Fruit fly (Drosophila melanogaster) whole organism, embryonic: Measurements from ENCODE around the gene Polr1C.

ENCODE experiments used
- Asciz ChIP-seq: fragments of 200-800 bp; sonication (Bioruptor generic); optimal IDR thresholded peaks from 2 replicates; lab custom pipeline; 2017; ENCODE audit warnings: missing biosample characterization, mild to moderate bottlenecking, missing genetic modification characterization, missing genetic modification reagents
- Bgb ChIP-seq: fragments of 200-800 bp; sonication (Bioruptor generic); IDR thresholded peaks from 2 replicates; pipeline ENCODE4 v1.3.6; 2022; ENCODE audit warnings: missing biosample characterization, missing genetic modification characterization; ENCODE audit not compliant: partially characterized antibody
- CG10431 ChIP-seq: fragments of 200-800 bp; sonication (Bioruptor generic); optimal IDR thresholded peaks from 3 replicates; lab custom pipeline; 2018; ENCODE audit warnings: missing biosample characterization, mild to moderate bottlenecking, missing genetic modification characterization
- CG10979 ChIP-seq: fragments of 200-800 bp; sonication (Bioruptor generic); optimal IDR thresholded peaks from 2 replicates; lab custom pipeline; 2018; ENCODE audit warnings: missing biosample characterization, mild to moderate bottlenecking, missing genetic modification characterization, moderate library complexity
- CG11696 ChIP-seq: fragments of 200-800 bp; sonication (Bioruptor generic); IDR thresholded peaks from 2 replicates; pipeline ENCODE4 v1.3.6; 2022; ENCODE audit warnings: missing biosample characterization, missing genetic modification characterization
- CG11723 ChIP-seq: fragments of 200-800 bp; sonication (Bioruptor generic); optimal IDR thresholded peaks from 2 replicates; lab custom pipeline; 2017; ENCODE audit warnings: missing biosample characterization, mild to moderate bottlenecking, missing genetic modification characterization
- CG18476 ChIP-seq: fragments of 200-800 bp; sonication (Bioruptor generic); optimal IDR thresholded peaks from 2 replicates; lab custom pipeline; 2016; ENCODE audit warnings: missing biosample characterization, mild to moderate bottlenecking, missing genetic modification characterization
- CG2712 ChIP-seq: fragments of 200-800 bp; optimal IDR thresholded peaks from 3 replicates; lab custom pipeline; 2019; ENCODE audit warnings: missing biosample characterization, mild to moderate bottlenecking, missing genetic modification characterization, moderate library complexity
- CG31365 ChIP-seq: fragments of 200-800 bp; sonication (Bioruptor generic); optimal IDR thresholded peaks from 2 replicates; lab custom pipeline; 2018; ENCODE audit warnings: missing biosample characterization, mild to moderate bottlenecking, missing genetic modification characterization
- CG32532 ChIP-seq: fragments of 200-800 bp; sonication (Bioruptor generic); IDR thresholded peaks from 2 replicates; pipeline ENCODE4 v1.3.6; 2022; ENCODE audit warnings: missing biosample characterization, missing genetic modification characterization
- CG34224 ChIP-seq: fragments of 200-800 bp; sonication (Bioruptor generic); IDR thresholded peaks from 3 replicates; pipeline ENCODE4 v1.3.6; 2022; ENCODE audit warnings: missing biosample characterization, missing genetic modification characterization; ENCODE audit not compliant: partially characterized antibody
- CG7357 ChIP-seq: fragments of 200-800 bp; sonication (Bioruptor generic); IDR thresholded peaks from 3 replicates; pipeline ENCODE4 v1.3.6; 2022; ENCODE audit warnings: missing biosample characterization, missing genetic modification characterization
- CG7372 ChIP-seq: fragments of 200-800 bp; sonication (Bioruptor generic); IDR thresholded peaks from 2 replicates; pipeline ENCODE4 v1.3.6; 2022; ENCODE audit warnings: missing biosample characterization, missing genetic modification characterization
- CG7928 ChIP-seq: fragments of 200-800 bp; sonication (Bioruptor generic); optimal IDR thresholded peaks from 2 replicates; lab custom pipeline; 2017; ENCODE audit warnings: missing biosample characterization, mild to moderate bottlenecking, missing genetic modification characterization
- CG8290 ChIP-seq, 3 experiments: fragments of 200-800 bp; sonication (Bioruptor generic); optimal IDR thresholded peaks; 2 replicates each; lab custom pipeline; 2016 to 2019; ENCODE audit warnings: missing biosample characterization in 3 of 3, missing genetic modification characterization in 3 of 3, mild to moderate bottlenecking in 2 of 3, moderate library complexity in 1 of 3
- CG8944 ChIP-seq: fragments of 200-800 bp; sonication (Bioruptor generic); optimal IDR thresholded peaks from 3 replicates; lab custom pipeline; 2016; ENCODE audit warnings: missing biosample characterization, missing genetic modification characterization
- CHES-1-like ChIP-seq: fragments of 200-800 bp; sonication (Bioruptor generic); optimal IDR thresholded peaks from 2 replicates; lab custom pipeline; 2016; ENCODE audit warnings: missing biosample characterization, missing genetic modification characterization
- D19A ChIP-seq: fragments of 200-800 bp; optimal IDR thresholded peaks from 3 replicates; lab custom pipeline; 2019; ENCODE audit warnings: missing biosample characterization, mild to moderate bottlenecking, missing genetic modification characterization, moderate library complexity
- Fer1 ChIP-seq: fragments of 200-800 bp; sonication (Bioruptor generic); optimal IDR thresholded peaks from 2 replicates; lab custom pipeline; 2017; ENCODE audit warnings: missing biosample characterization, mild to moderate bottlenecking, missing genetic modification characterization
- HmgZ ChIP-seq: fragments of 200-800 bp; sonication (Bioruptor generic); optimal IDR thresholded peaks from 2 replicates; lab custom pipeline; 2018; ENCODE audit warnings: missing biosample characterization, mild to moderate bottlenecking, missing genetic modification characterization
- Kr ChIP-seq: fragments of 200-800 bp; sonication (Bioruptor generic); optimal IDR thresholded peaks from 2 replicates; lab custom pipeline; 2017; ENCODE audit warnings: missing biosample characterization, mild to moderate bottlenecking, missing genetic modification characterization
- Max ChIP-seq: fragments of 200-800 bp; sonication (Bioruptor generic); optimal IDR thresholded peaks from 2 replicates; lab custom pipeline; 2016; ENCODE audit warnings: missing biosample characterization, mild to moderate bottlenecking, missing genetic modification characterization
- Myb ChIP-seq: fragments of 200-800 bp; sonication (Bioruptor generic); optimal IDR thresholded peaks from 2 replicates; lab custom pipeline; 2016; ENCODE audit warnings: missing biosample characterization, missing genetic modification characterization
- Rfx ChIP-seq: fragments of 200-800 bp; sonication (Bioruptor generic); IDR thresholded peaks from 2 replicates; pipeline ENCODE4 v1.3.6; 2022; ENCODE audit warnings: missing biosample characterization, missing genetic modification characterization
- TFAM ChIP-seq: fragments of 200-800 bp; sonication (Bioruptor generic); optimal IDR thresholded peaks from 2 replicates; lab custom pipeline; 2017; ENCODE audit warnings: missing biosample characterization, missing genetic modification characterization, inconsistent platforms
- al ChIP-seq: fragments of 200-800 bp; sonication (Bioruptor generic); IDR thresholded peaks from 2 replicates; pipeline ENCODE4 v1.3.6; 2022; ENCODE audit warnings: missing biosample characterization, missing genetic modification characterization
- ase ChIP-seq: fragments of 200-800 bp; sonication (Bioruptor generic); IDR thresholded peaks from 3 replicates; pipeline ENCODE4 v1.3.6; 2022; ENCODE audit warnings: missing biosample characterization, missing genetic modification characterization
- cato ChIP-seq: fragments of 200-800 bp; sonication (Bioruptor generic); optimal IDR thresholded peaks from 2 replicates; lab custom pipeline; 2016; ENCODE audit warnings: missing biosample characterization, missing genetic modification characterization, borderline replicate concordance
- en ChIP-seq: fragments of 200-800 bp; sonication (Bioruptor generic); optimal IDR thresholded peaks from 2 replicates; lab custom pipeline; 2016; ENCODE audit warnings: missing biosample characterization, missing genetic modification characterization
- esg ChIP-seq: fragments of 200-800 bp; sonication (Bioruptor generic); conservative IDR thresholded peaks from 2 replicates; pipeline ENCODE4 v1.3.6; 2022; ENCODE audit warnings: missing biosample characterization, missing genetic modification characterization
- exex ChIP-seq: fragments of 200-800 bp; sonication (Bioruptor generic); optimal IDR thresholded peaks from 4 replicates; lab custom pipeline; 2018; ENCODE audit warnings: missing biosample characterization, mild to moderate bottlenecking, missing genetic modification characterization, moderate library complexity
- grn ChIP-seq: fragments of 200-800 bp; sonication (Bioruptor generic); optimal IDR thresholded peaks from 3 replicates; lab custom pipeline; 2017; ENCODE audit warnings: missing biosample characterization, missing genetic modification characterization
- ham ChIP-seq: fragments of 200-800 bp; sonication (Bioruptor generic); IDR thresholded peaks from 2 replicates; pipeline ENCODE4 v1.3.6; 2022; ENCODE audit warnings: missing biosample characterization, missing genetic modification characterization
- lov ChIP-seq, 2 experiments: fragments of 200-800 bp in 1 of 2; fragments of >200 bp in 1 of 2; sonication (Bioruptor generic) in 1 of 2; IDR thresholded peaks in 1 of 2; optimal IDR thresholded peaks in 1 of 2; 2 replicates in 1 of 2; 3 replicates in 1 of 2; pipeline versions ENCODE4 v1.3.6 to Lab custom; 2017 to 2022; ENCODE audit warnings: missing biosample characterization in 1 of 2, missing genetic modification characterization in 1 of 2
- nerfin-2 ChIP-seq: fragments of 200-800 bp; sonication (Bioruptor generic); IDR thresholded peaks from 2 replicates; pipeline ENCODE4 v1.3.6; 2022; ENCODE audit warnings: missing biosample characterization, missing genetic modification characterization; ENCODE audit not compliant: partially characterized antibody
- pan ChIP-seq, 4 experiments: fragments of >200 bp in 3 of 4; fragments of 200-800 bp in 1 of 4; sonication (Bioruptor generic) in 1 of 4; optimal IDR thresholded peaks in 3 of 4; IDR thresholded peaks in 1 of 4; 2 replicates each; pipeline versions ENCODE4 v1.3.6 to Lab custom; 2017 to 2022; ENCODE audit warnings: missing biosample characterization in 2 of 4, missing genetic modification characterization in 2 of 4, mixed read lengths in 1 of 4
- psq ChIP-seq: fragments of 200-800 bp; sonication (Bioruptor generic); optimal IDR thresholded peaks from 2 replicates; lab custom pipeline; 2017; ENCODE audit warnings: missing biosample characterization, missing genetic modification characterization
- sr ChIP-seq: fragments of 200-800 bp; sonication (Bioruptor generic); IDR thresholded peaks from 3 replicates; pipeline ENCODE4 v1.3.6; 2022; ENCODE audit warnings: missing biosample characterization, missing genetic modification characterization
- tap ChIP-seq: fragments of 200-800 bp; optimal IDR thresholded peaks from 3 replicates; lab custom pipeline; 2019; ENCODE audit warnings: missing biosample characterization, mild to moderate bottlenecking, missing genetic modification characterization, moderate library complexity
- wek ChIP-seq: fragments of 200-800 bp; sonication (Bioruptor generic); optimal IDR thresholded peaks from 3 replicates; lab custom pipeline; 2018; ENCODE audit warnings: missing biosample characterization, mild to moderate bottlenecking, missing genetic modification characterization, moderate library complexity

The Polr1C gene

dm6 chr2L:4995010-4995836 lies 26.4 kb downstream of the Polr1C start (continued):
- TF ChIP-seq CG34224 (GFP tag; lab: Robert Waterston, UW) (no peak), cato (GFP tag; lab: Kevin White, UChicago) (no peak), ham (no peak), CG8290 (GFP tag; optimal IDR thresholded peaks at IDR 0.05; lab: Kevin White, UChicago) (no peak), CG8290 (tag; optimal IDR thresholded peaks at IDR 0.05; lab: Kevin White, UChicago) (no peak), Asciz (GFP tag; lab: Kevin White, UChicago) (no peak), grn (GFP tag; lab: Kevin White, UChicago) (no peak), lov (optimal IDR thresholded peaks at IDR 0.05; lab: Kevin White, UChicago) (no peak), lov (GFP tag; IDR thresholded peaks at IDR 0.05; lab: Robert Waterston, UW) (no peak), ase (GFP tag; lab: Robert Waterston, UW) (no peak), Bgb (GFP tag; lab: Robert Waterston, UW) (no peak), wek (GFP tag; lab: Kevin White, UChicago) (no peak), pan (optimal IDR thresholded peaks at IDR 0.05; lab: Kevin White, UChicago) (no peak), pan (GFP tag; optimal IDR thresholded peaks at IDR 0.05 in 1 of 2, IDR thresholded peaks at IDR 0.05 in 1 of 2) (no peak), Rfx (no peak), CG11723 (no peak), CG8944 (GFP tag; lab: Kevin White, UChicago) (no peak), al (GFP tag; lab: Robert Waterston, UW) (no peak), esg (GFP tag; lab: Robert Waterston, UW) (no peak), sr (GFP tag; lab: Robert Waterston, UW) (no peak), D19A (tag; lab: Kevin White, UChicago) (no peak), en (GFP tag; lab: Kevin White, UChicago) (no peak), nerfin-2 (GFP tag; lab: Robert Waterston, UW) (no peak), CG32532 (peak; percentile 11; the same call in 1 of the 2 replicates), CG7357 (no peak), Myb (GFP tag; lab: Kevin White, UChicago) (no peak), HmgZ (tag; lab: Kevin White, UChicago) (no peak), psq (GFP tag; lab: Kevin White, UChicago) (no peak), TFAM (no peak), exex (tag; lab: Kevin White, UChicago) (no peak), CG7372 (GFP tag; lab: Robert Waterston, UW) (no peak), CG10979 (no peak), CG31365 (tag; lab: Kevin White, UChicago) (no peak), CG18476 (GFP tag; lab: Kevin White, UChicago) (no peak), CG2712 (tag; lab: Kevin White, UChicago) (no peak), CG7928 (GFP tag; lab: Kevin White, UChicago) (no peak), CG10431 (no peak), CG11696 (GFP tag; lab: Robert Waterston, UW) (no peak), Kr (no peak), Fer1 (no peak), Max (GFP tag; lab: Kevin White, UChicago) (no peak), tap (tag; lab: Kevin White, UChicago) (no peak), CHES-1-like (GFP tag; lab: Kevin White, UChicago) (no peak)
